Fruit fly (Drosophila melanogaster): ENCODE measurements around the gene Lint-O.

Gene Lint-O

DNA sequence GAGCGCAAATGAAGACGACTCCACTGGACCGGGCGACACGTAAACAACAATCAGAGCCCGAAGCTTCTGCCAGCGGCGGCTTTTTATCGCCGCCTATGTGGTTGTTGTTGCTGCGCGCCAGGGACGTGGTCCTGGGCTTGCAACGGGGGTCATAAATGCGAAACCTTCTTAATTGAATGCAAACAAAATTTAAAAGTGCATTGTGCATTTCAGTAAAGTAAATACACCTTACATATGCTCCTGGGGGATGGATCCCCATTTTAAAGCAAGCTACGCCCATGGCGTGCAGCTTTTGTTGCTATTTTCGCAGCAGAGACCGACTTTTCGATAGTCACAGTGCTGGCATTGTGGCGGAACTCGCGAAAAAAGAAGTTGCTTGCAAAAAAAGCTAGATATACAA lies 5.2 kb downstream of the Lint-O start, which contains the start of gene Ugalt (continued):
- TF ChIP-seq CkIIα-i1 (GFP tag; IDR thresholded peaks at IDR 0.05) = peak; percentile 100
- TF ChIP-seq tin (GFP tag; optimal IDR thresholded peaks at IDR 0.05) = peak; percentile 100
- TF ChIP-seq CG6272 (GFP tag; IDR thresholded peaks at IDR 0.05) = peak; percentile 100
- TF ChIP-seq CG14965 (GFP tag; optimal IDR thresholded peaks at IDR 0.05; ENCODE audit: borderline replicate concordance) = peak; percentile 96
- TF ChIP-seq tll (GFP tag; optimal IDR thresholded peaks at IDR 0.05) = peak in 1 of 2 experiments; percentile 95
- TF ChIP-seq Hey (tag; optimal IDR thresholded peaks at IDR 0.05) = peak; percentile 100
- TF ChIP-seq CG3407 (GFP tag; optimal IDR thresholded peaks at IDR 0.05) = peak; percentile 99
- peak; percentile 100 for TF ChIP-seq ro (GFP tag; IDR thresholded peaks at IDR 0.05)
- TF ChIP-seq CG13775 (GFP tag; optimal IDR thresholded peaks at IDR 0.05) = peak; percentile 100
- TF ChIP-seq D19B (GFP tag; optimal IDR thresholded peaks at IDR 0.05) = peak; percentile 99
- peak; percentile 100 for TF ChIP-seq CG10959 (GFP tag; IDR thresholded peaks at IDR 0.05)
- TF ChIP-seq CG30020 (tag; optimal IDR thresholded peaks at IDR 0.05) = peak; percentile 94
- TF ChIP-seq CG9876 (GFP tag; optimal IDR thresholded peaks at IDR 0.05) = peak; percentile 100
- peak; percentile 100 for TF ChIP-seq Atf-2 (GFP tag; optimal IDR thresholded peaks at IDR 0.05)
- peak; percentile 100 for TF ChIP-seq croc (GFP tag; conservative IDR thresholded peaks at IDR 0.05)
- TF ChIP-seq sob (GFP tag; IDR thresholded peaks at IDR 0.05) = peak; percentile 100
- peak; percentile 100 for TF ChIP-seq Ada2b (GFP tag; IDR thresholded peaks at IDR 0.05)
- TF ChIP-seq CG12155 (GFP tag; optimal IDR thresholded peaks at IDR 0.05) = peak; percentile 100
- no peak for TF ChIP-seq sna (GFP tag; IDR thresholded peaks at IDR 0.05; ENCODE audit: partially characterized antibody)
- TF ChIP-seq lov (optimal IDR thresholded peaks at IDR 0.05) = no peak
- TF ChIP-seq lov (GFP tag; IDR thresholded peaks at IDR 0.05) = peak; percentile 100
- TF ChIP-seq br (optimal IDR thresholded peaks at IDR 0.05) = no peak
- peak; percentile 100 for TF ChIP-seq mam (GFP tag; optimal IDR thresholded peaks at IDR 0.05)
- TF ChIP-seq CG34224 (GFP tag; IDR thresholded peaks at IDR 0.05; ENCODE audit: partially characterized antibody) = no peak
- peak; percentile 100 for TF ChIP-seq CG17385 (GFP tag; optimal IDR thresholded peaks at IDR 0.05)
- TF ChIP-seq ttk (GFP tag; IDR thresholded peaks at IDR 0.05) = peak; percentile 100
- peak; percentile 100 for TF ChIP-seq CG12104 (GFP tag; optimal IDR thresholded peaks at IDR 0.05)
- TF ChIP-seq dmrt99B (tag; optimal IDR thresholded peaks at IDR 0.05) = peak; percentile 100
- TF ChIP-seq Camta (GFP tag; optimal IDR thresholded peaks at IDR 0.05) = peak; percentile 100
- peak; percentile 100 for TF ChIP-seq oc (tag; optimal IDR thresholded peaks at IDR 0.05)
- TF ChIP-seq CG18599 (GFP tag; optimal IDR thresholded peaks at IDR 0.05) = peak; percentile 100
- TF ChIP-seq Doc3 (GFP tag; IDR thresholded peaks at IDR 0.05; ENCODE audit: partially characterized antibody) = no peak
- TF ChIP-seq crc (GFP tag; optimal IDR thresholded peaks at IDR 0.05) = peak; percentile 100
- peak; percentile 100 for TF ChIP-seq kay (GFP tag; optimal IDR thresholded peaks at IDR 0.05)
- peak; percentile 100 for TF ChIP-seq CG10565 (GFP tag; optimal IDR thresholded peaks at IDR 0.05)
- peak; percentile 100 for TF ChIP-seq eyg (GFP tag; optimal IDR thresholded peaks at IDR 0.05)
- peak; percentile 100 for TF ChIP-seq zen (tag; optimal IDR thresholded peaks at IDR 0.05)
- peak; percentile 100 for TF ChIP-seq C15 (GFP tag; IDR thresholded peaks at IDR 0.05)
- peak; percentile 100 for TF ChIP-seq maf-S (GFP tag; optimal IDR thresholded peaks at IDR 0.05)
- peak; percentile 100 for TF ChIP-seq CG12942 (GFP tag; optimal IDR thresholded peaks at IDR 0.05)
- peak; percentile 100 for TF ChIP-seq CG2678 (tag; optimal IDR thresholded peaks at IDR 0.05)
- no peak for TF ChIP-seq Sry-β (GFP tag; optimal IDR thresholded peaks at IDR 0.05)
- TF ChIP-seq CG11723 (GFP tag; optimal IDR thresholded peaks at IDR 0.05) = peak; percentile 100
- peak; percentile 100 for TF ChIP-seq sens (GFP tag)
- peak; percentile 100 for TF ChIP-seq phol (tag; optimal IDR thresholded peaks at IDR 0.05)
- TF ChIP-seq Lpt (GFP tag; optimal IDR thresholded peaks at IDR 0.05) = no peak
- TF ChIP-seq ATbp (GFP tag; optimal IDR thresholded peaks at IDR 0.05) = peak; percentile 100
- peak; percentile 99 for TF ChIP-seq sd (tag; optimal IDR thresholded peaks at IDR 0.05)
- TF ChIP-seq CG18619 (GFP tag; optimal IDR thresholded peaks at IDR 0.05) = peak; percentile 100
- TF ChIP-seq CG5245 (GFP tag; optimal IDR thresholded peaks at IDR 0.05) = peak; percentile 100
- TF ChIP-seq D (optimal IDR thresholded peaks at IDR 0.05) = no peak
- peak; percentile 100 for TF ChIP-seq D (GFP tag; optimal IDR thresholded peaks at IDR 0.05)
